Fruit fly (Drosophila melanogaster) S2 (cell line): ENCODE results near the gene mdu.

Source experiments
- CG8478 ChIP-seq: fragments of >200 bp; optimal IDR thresholded peaks from 2 replicates; lab custom pipeline; 2018
- CTCF ChIP-seq, 2 experiments: fragments of >200 bp; optimal IDR thresholded peaks; 2 replicates each; lab custom pipeline; 2018

Gene mdu

dm6 chrX:12496930-12497329 lies at the start of gene mdu:
mdu (plus strand) TSS chrX:12497188.
- no peak for TF ChIP-seq CTCF (optimal IDR thresholded peaks at IDR 0.05; lab: Kevin White, UChicago)
- no peak for TF ChIP-seq CG8478 (lab: Kevin White, UChicago)

dm6 chrX:12447874-12448273 lies 49.1 kb upstream of the mdu start:
- TF ChIP-seq CTCF (optimal IDR thresholded peaks at IDR 0.05; lab: Kevin White, UChicago) (no peak), CG8478 (lab: Kevin White, UChicago) (no peak)

dm6 chrX:12453704-12454103 lies 43.3 kb upstream of the mdu start:
- TF ChIP-seq CG8478 (lab: Kevin White, UChicago): no peak
- no peak for TF ChIP-seq CTCF (optimal IDR thresholded peaks at IDR 0.05; lab: Kevin White, UChicago)

- TF ChIP-seq CTCF (optimal IDR thresholded peaks at IDR 0.05; lab: Kevin White, UChicago) (no peak), CG8478 (lab: Kevin White, UChicago) (no peak)
Measured at dm6 chrX:12454358-12454757, 42.6 kb upstream of the mdu start, which contains the start of gene CG15927. CG15927 (plus strand) TSS chrX:12454729.

dm6 chrX:12455891-12456290 lies 41.1 kb upstream of the mdu start:
- TF ChIP-seq CTCF (optimal IDR thresholded peaks at IDR 0.05; lab: Kevin White, UChicago) (no peak), CG8478 (lab: Kevin White, UChicago) (no peak)

dm6 chrX:12457713-12458233 lies 39.2 kb upstream of the mdu start, which contains the start of gene CG15731:
CG15731 (minus strand) TSS chrX:12457763.
- TF ChIP-seq CTCF (optimal IDR thresholded peaks at IDR 0.05; lab: Kevin White, UChicago): no peak
- no peak for TF ChIP-seq CG8478 (lab: Kevin White, UChicago)

dm6 chrX:12462216-12462615 lies 34.8 kb upstream of the mdu start:
- no peak for TF ChIP-seq CTCF (optimal IDR thresholded peaks at IDR 0.05; lab: Kevin White, UChicago)

dm6 chrX:12462936-12463558 lies 33.9 kb upstream of the mdu start, which contains the start of the genes Rab40 and CG42258:
Rab40 (minus strand) TSS chrX:12463112.
CG42258 (plus strand) TSS chrX:12463528.
- no peak for TF ChIP-seq CG8478 (lab: Kevin White, UChicago)
- no peak for TF ChIP-seq CTCF (optimal IDR thresholded peaks at IDR 0.05; lab: Kevin White, UChicago)

dm6 chrX:12463560-12463959 lies 33.4 kb upstream of the mdu start:
- no peak for TF ChIP-seq CTCF (optimal IDR thresholded peaks at IDR 0.05; lab: Kevin White, UChicago)
- TF ChIP-seq CG8478 (lab: Kevin White, UChicago): no peak

- TF ChIP-seq CTCF (optimal IDR thresholded peaks at IDR 0.05; lab: Kevin White, UChicago): no peak
- TF ChIP-seq CG8478 (lab: Kevin White, UChicago): no peak
Measured at dm6 chrX:12465316-12465715, 31.7 kb upstream of the mdu start.

dm6 chrX:12466541-12467240 lies 30.3 kb upstream of the mdu start:
- no peak for TF ChIP-seq CG8478 (lab: Kevin White, UChicago)
- no peak for TF ChIP-seq CTCF (optimal IDR thresholded peaks at IDR 0.05; lab: Kevin White, UChicago)

- TF ChIP-seq CTCF (optimal IDR thresholded peaks at IDR 0.05; lab: Kevin White, UChicago) (no peak), CG8478 (lab: Kevin White, UChicago) (no peak)
Measured at dm6 chrX:12467241-12467597, 29.8 kb upstream of the mdu start.

- no peak for TF ChIP-seq CG8478 (lab: Kevin White, UChicago)
Measured at dm6 chrX:12469172-12469571, 27.8 kb upstream of the mdu start.

- TF ChIP-seq CTCF (optimal IDR thresholded peaks at IDR 0.05; lab: Kevin White, UChicago): no peak
- TF ChIP-seq CG8478 (lab: Kevin White, UChicago): no peak
Measured at dm6 chrX:12469778-12470177, 27.2 kb upstream of the mdu start.

- TF ChIP-seq CTCF (optimal IDR thresholded peaks at IDR 0.05; lab: Kevin White, UChicago) (no peak), CG8478 (lab: Kevin White, UChicago) (no peak)
Measured at dm6 chrX:12470187-12470931, 26.6 kb upstream of the mdu start.
